Fruit fly (Drosophila melanogaster) whole organism, wandering third instar larva: Measurements from ENCODE around the gene CG1537.

Source experiments
- Abd-B ChIP-seq: fragments of >200 bp; optimal IDR thresholded peaks from 2 replicates; lab custom pipeline; 2017; ENCODE audit warnings: missing biosample characterization, missing genetic modification characterization
- CrebA ChIP-seq: fragments of 200-800 bp; sonication (Bioruptor generic); optimal IDR thresholded peaks from 2 replicates; lab custom pipeline; 2016; ENCODE audit warnings: missing biosample characterization, mild to moderate bottlenecking, missing genetic modification characterization, borderline replicate concordance
- Hr83 ChIP-seq: fragments of 200-300 bp; sonication (Bioruptor generic); optimal IDR thresholded peaks from 2 replicates; lab custom pipeline; 2016; ENCODE audit warnings: missing biosample characterization, mild to moderate bottlenecking, missing genetic modification characterization, moderate library complexity; ENCODE audit not compliant: poor library complexity, severe bottlenecking
- Jra ChIP-seq: sonication (Bioruptor generic); optimal IDR thresholded peaks from 2 replicates; lab custom pipeline; 2016; ENCODE audit warnings: missing biosample characterization, missing genetic modification characterization
- Mio ChIP-seq: sonication (Bioruptor generic); optimal IDR thresholded peaks from 2 replicates; lab custom pipeline; 2016; ENCODE audit warnings: missing biosample characterization, missing genetic modification characterization
- Rel ChIP-seq, 2 experiments: fragments of 200-800 bp; sonication (Bioruptor generic) in 1 of 2; optimal IDR thresholded peaks; 2 replicates in 1 of 2; 3 replicates in 1 of 2; lab custom pipeline; 2016 to 2019; ENCODE audit warnings: mild to moderate bottlenecking in 2 of 2, missing biosample characterization in 2 of 2, missing genetic modification characterization in 2 of 2, moderate library complexity in 1 of 2
- br ChIP-seq: fragments of 200-800 bp; sonication (Bioruptor generic); optimal IDR thresholded peaks from 2 replicates; lab custom pipeline; 2016; ENCODE audit warnings: missing biosample characterization, missing genetic modification characterization
- brk ChIP-seq: fragments of 200-800 bp; sonication (Bioruptor generic); optimal IDR thresholded peaks from 2 replicates; lab custom pipeline; 2016; ENCODE audit warnings: missing biosample characterization, mild to moderate bottlenecking, missing genetic modification characterization
- dmrt93B ChIP-seq: fragments of 200-800 bp; sonication (Bioruptor generic); optimal IDR thresholded peaks from 2 replicates; lab custom pipeline; 2018; ENCODE audit warnings: missing biosample characterization, mild to moderate bottlenecking, missing genetic modification characterization
- h ChIP-seq: fragments of 200-800 bp; sonication (Bioruptor generic); optimal IDR thresholded peaks from 3 replicates; lab custom pipeline; 2016; ENCODE audit warnings: missing biosample characterization, mild to moderate bottlenecking, missing genetic modification characterization
- tai ChIP-seq: sonication (Bioruptor generic); optimal IDR thresholded peaks from 2 replicates; lab custom pipeline; 2016; ENCODE audit warnings: missing biosample characterization, missing genetic modification characterization
- usp ChIP-seq: fragments of >200 bp; optimal IDR thresholded peaks from 2 replicates; lab custom pipeline; 2017; ENCODE audit warnings: missing biosample characterization, missing genetic modification characterization
- woc ChIP-seq: sonication (Bioruptor generic); optimal IDR thresholded peaks from 2 replicates; lab custom pipeline; 2016; ENCODE audit warnings: missing biosample characterization, mild to moderate bottlenecking, missing genetic modification characterization

DNA sequence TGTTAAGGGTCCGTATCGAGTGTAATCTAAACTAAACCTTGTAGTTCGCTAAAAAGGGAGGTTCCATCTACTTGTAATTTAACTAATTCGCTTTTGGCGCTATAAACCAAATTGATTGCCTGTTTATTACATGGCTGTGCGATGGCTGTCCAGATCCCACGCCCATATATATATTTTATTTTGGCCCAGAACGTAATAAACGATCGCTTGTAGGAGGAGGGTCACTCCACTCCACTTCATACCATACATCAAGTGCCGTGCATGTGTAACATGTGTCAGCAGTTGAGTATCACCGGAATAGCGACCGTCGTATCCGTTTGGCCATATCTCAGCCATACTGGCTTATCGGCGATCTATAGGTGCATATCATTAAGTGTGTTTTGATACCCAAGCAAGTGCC lies 32.3 kb upstream of the CG1537 start:
- TF ChIP-seq Abd-B (GFP tag; lab: Kevin White, UChicago) (no peak), tai (GFP tag; lab: Kevin White, UChicago) (no peak), woc (GFP tag; lab: Kevin White, UChicago) (no peak), Mio (no peak), brk (GFP tag; lab: Kevin White, UChicago) (no peak), usp (GFP tag; lab: Kevin White, UChicago) (no peak), Jra (GFP tag; lab: Kevin White, UChicago) (no peak), br (no peak), h (GFP tag; lab: Kevin White, UChicago) (no peak), dmrt93B (GFP tag; lab: Kevin White, UChicago) (no peak), Hr83 (GFP tag; lab: Kevin White, UChicago) (no peak), CrebA (GFP tag; lab: Kevin White, UChicago) (no peak), Rel (GFP tag; optimal IDR thresholded peaks at IDR 0.05; lab: Kevin White, UChicago) (no peak), Rel (tag; optimal IDR thresholded peaks at IDR 0.05; lab: Kevin White, UChicago) (no peak)
